Worm (Caenorhabditis elegans): ENCODE data around the gene ZK632.12.

The ZK632.12 gene

ce11 chrIII:9798478-9799157 lies 32.0 kb upstream of the ZK632.12 start, which contains the start of gene ZK632.2:
Gene ZK632.2 (plus strand): TSS chrIII:9799107.
- TF ChIP-seq klf-2 (GFP tag; conservative IDR thresholded peaks at IDR 0.05), result no peak
- TF ChIP-seq flt-1 (GFP tag; IDR thresholded peaks at IDR 0.05), result no peak
- no peak for TF ChIP-seq ztf-23 (GFP tag; IDR thresholded peaks at IDR 0.05)
- TF ChIP-seq T22C8.4 (GFP tag; IDR thresholded peaks at IDR 0.05), result no peak
- TF ChIP-seq ztf-29 (GFP tag; IDR thresholded peaks at IDR 0.05), result no peak
- no peak for TF ChIP-seq ref-1 (GFP tag; conservative IDR thresholded peaks at IDR 0.05)
- TF ChIP-seq tab-1 (GFP tag; IDR thresholded peaks at IDR 0.05), result no peak
- no peak for TF ChIP-seq med-1 (GFP tag; optimal IDR thresholded peaks at IDR 0.05; ENCODE audit: insufficient read depth)
- no peak for TF ChIP-seq cog-1 (tag; optimal IDR thresholded peaks at IDR 0.05)

- TF ChIP-seq med-1 (GFP tag; optimal IDR thresholded peaks at IDR 0.05; ENCODE audit: insufficient read depth) (no peak), T22C8.4 (GFP tag; IDR thresholded peaks at IDR 0.05) (no peak), ref-1 (GFP tag; conservative IDR thresholded peaks at IDR 0.05) (no peak), ztf-29 (GFP tag; IDR thresholded peaks at IDR 0.05) (no peak), ztf-23 (GFP tag; IDR thresholded peaks at IDR 0.05) (no peak), cog-1 (tag; optimal IDR thresholded peaks at IDR 0.05) (no peak), flt-1 (GFP tag; IDR thresholded peaks at IDR 0.05) (no peak), klf-2 (GFP tag; conservative IDR thresholded peaks at IDR 0.05) (no peak), tab-1 (GFP tag; IDR thresholded peaks at IDR 0.05) (no peak)
These were observed 28.6 kb upstream of the ZK632.12 start for ce11 chrIII:9802045-9802444.

ce11 chrIII:9804997-9805610 lies 25.5 kb upstream of the ZK632.12 start, which contains the start of gene riok-3:
Gene riok-3 (minus strand): TSS chrIII:9805011.
- TF ChIP-seq ztf-23 (GFP tag; IDR thresholded peaks at IDR 0.05) (no peak), T22C8.4 (GFP tag; IDR thresholded peaks at IDR 0.05) (no peak), cog-1 (tag; optimal IDR thresholded peaks at IDR 0.05) (no peak), med-1 (GFP tag; optimal IDR thresholded peaks at IDR 0.05; ENCODE audit: insufficient read depth) (no peak), klf-2 (GFP tag; conservative IDR thresholded peaks at IDR 0.05) (no peak), tab-1 (GFP tag; IDR thresholded peaks at IDR 0.05) (no peak), flt-1 (GFP tag; IDR thresholded peaks at IDR 0.05) (no peak), ztf-29 (GFP tag; IDR thresholded peaks at IDR 0.05) (no peak), ref-1 (GFP tag; conservative IDR thresholded peaks at IDR 0.05) (no peak)

ce11 chrIII:9806968-9807559 lies 23.5 kb upstream of the ZK632.12 start, which contains the start of gene ZK632.4:
Gene ZK632.4 (minus strand): TSS chrIII:9807454.
- TF ChIP-seq ztf-29 (GFP tag; IDR thresholded peaks at IDR 0.05), result no peak
- no peak for TF ChIP-seq klf-2 (GFP tag; conservative IDR thresholded peaks at IDR 0.05)
- TF ChIP-seq ztf-23 (GFP tag; IDR thresholded peaks at IDR 0.05), result no peak
- no peak for TF ChIP-seq tab-1 (GFP tag; IDR thresholded peaks at IDR 0.05)
- TF ChIP-seq flt-1 (GFP tag; IDR thresholded peaks at IDR 0.05), result no peak
- TF ChIP-seq ref-1 (GFP tag; conservative IDR thresholded peaks at IDR 0.05), result no peak
- TF ChIP-seq cog-1 (tag; optimal IDR thresholded peaks at IDR 0.05), result no peak
- TF ChIP-seq T22C8.4 (GFP tag; IDR thresholded peaks at IDR 0.05), result no peak
- TF ChIP-seq med-1 (GFP tag; optimal IDR thresholded peaks at IDR 0.05; ENCODE audit: insufficient read depth), result no peak

- TF ChIP-seq T22C8.4 (GFP tag; IDR thresholded peaks at IDR 0.05), result no peak
- TF ChIP-seq cog-1 (tag; optimal IDR thresholded peaks at IDR 0.05), result no peak
- no peak for TF ChIP-seq klf-2 (GFP tag; conservative IDR thresholded peaks at IDR 0.05)
- TF ChIP-seq ztf-23 (GFP tag; IDR thresholded peaks at IDR 0.05), result no peak
These were observed 23.0 kb upstream of the ZK632.12 start for ce11 chrIII:9807560-9808046.

- TF ChIP-seq T22C8.4 (GFP tag; IDR thresholded peaks at IDR 0.05) (no peak), flt-1 (GFP tag; IDR thresholded peaks at IDR 0.05) (no peak), ztf-29 (GFP tag; IDR thresholded peaks at IDR 0.05) (no peak)
These were observed 22.4 kb upstream of the ZK632.12 start, which contains the start of gene gtap-2 for ce11 chrIII:9808179-9808578. Gene gtap-2 (plus strand): TSS chrIII:9808544.

ce11 chrIII:9813146-9813545 lies 17.5 kb upstream of the ZK632.12 start, which contains the start of gene ZK632.14:
Gene ZK632.14 (plus strand): TSS chrIII:9813446.
- TF ChIP-seq ztf-29 (GFP tag; IDR thresholded peaks at IDR 0.05) (no peak), T22C8.4 (GFP tag; IDR thresholded peaks at IDR 0.05) (no peak), flt-1 (GFP tag; IDR thresholded peaks at IDR 0.05) (no peak), ztf-23 (GFP tag; IDR thresholded peaks at IDR 0.05) (no peak), ref-1 (GFP tag; conservative IDR thresholded peaks at IDR 0.05) (no peak)

ce11 chrIII:9817087-9817612 lies 13.5 kb upstream of the ZK632.12 start, which contains the start of gene cnx-1:
Gene cnx-1 (minus strand): TSS chrIII:9817137.
- TF ChIP-seq tab-1 (GFP tag; IDR thresholded peaks at IDR 0.05) (peak; percentile 68; the same call in 1 of the 2 replicates), flt-1 (GFP tag; IDR thresholded peaks at IDR 0.05) (peak; percentile 42; the same call in 1 of the 2 replicates), klf-2 (GFP tag; conservative IDR thresholded peaks at IDR 0.05) (no peak)

- no peak for TF ChIP-seq ref-1 (GFP tag; conservative IDR thresholded peaks at IDR 0.05)
- TF ChIP-seq cog-1 (tag; optimal IDR thresholded peaks at IDR 0.05), result no peak
- no peak for TF ChIP-seq T22C8.4 (GFP tag; IDR thresholded peaks at IDR 0.05)
- no peak for TF ChIP-seq ztf-29 (GFP tag; IDR thresholded peaks at IDR 0.05)
- TF ChIP-seq flt-1 (GFP tag; IDR thresholded peaks at IDR 0.05), result no peak
- TF ChIP-seq klf-2 (GFP tag; conservative IDR thresholded peaks at IDR 0.05), result no peak
- TF ChIP-seq med-1 (GFP tag; optimal IDR thresholded peaks at IDR 0.05; ENCODE audit: insufficient read depth), result no peak
- no peak for TF ChIP-seq ztf-23 (GFP tag; IDR thresholded peaks at IDR 0.05)
- TF ChIP-seq tab-1 (GFP tag; IDR thresholded peaks at IDR 0.05), result no peak
These were observed 12.7 kb upstream of the ZK632.12 start for ce11 chrIII:9817894-9818293.
